Fruit fly (Drosophila melanogaster): ENCODE data around the gene sfl.

Gene sfl

dm6 chr3L:6497990-6498389 lies 2.5 kb downstream of the sfl start (continued):
- peak; percentile 67 for TF ChIP-seq abd-A (tag; optimal IDR thresholded peaks at IDR 0.05)
- TF ChIP-seq CG17361 (GFP tag; IDR thresholded peaks at IDR 0.05), result no peak
- no peak for TF ChIP-seq CG17612 (GFP tag; IDR thresholded peaks at IDR 0.05)
- no peak for TF ChIP-seq gsb (GFP tag; IDR thresholded peaks at IDR 0.05)
- TF ChIP-seq insv (GFP tag; optimal IDR thresholded peaks at IDR 0.05), result no peak
- peak; percentile 25; the same call in 1 of the 2 replicates for TF ChIP-seq chm (GFP tag; IDR thresholded peaks at IDR 0.05)
- TF ChIP-seq CrebB (tag; optimal IDR thresholded peaks at IDR 0.05), result no peak
- TF ChIP-seq vnd (GFP tag; IDR thresholded peaks at IDR 0.05; ENCODE audit: partially characterized antibody), result no peak
- TF ChIP-seq wor (GFP tag; IDR thresholded peaks at IDR 0.05), result no peak
- no peak for TF ChIP-seq CG31388 (GFP tag; optimal IDR thresholded peaks at IDR 0.05)
- TF ChIP-seq fd3F (GFP tag; optimal IDR thresholded peaks at IDR 0.05), result no peak
- TF ChIP-seq prd (optimal IDR thresholded peaks at IDR 0.05), result no peak
- TF ChIP-seq prd (GFP tag; IDR thresholded peaks at IDR 0.05), result no peak
- peak; percentile 23; the same call in 1 of the 3 replicates for TF ChIP-seq ci (GFP tag; IDR thresholded peaks at IDR 0.05)
- peak; percentile 23 for TF ChIP-seq sens (GFP tag)
- no peak for TF ChIP-seq CG10543 (GFP tag; optimal IDR thresholded peaks at IDR 0.05)
- TF ChIP-seq CG18262 (tag; optimal IDR thresholded peaks at IDR 0.05), result no peak
- TF ChIP-seq oc (tag; optimal IDR thresholded peaks at IDR 0.05), result peak; percentile 32
- no peak for TF ChIP-seq NfI (GFP tag; optimal IDR thresholded peaks at IDR 0.05)
- no peak for TF ChIP-seq tll (GFP tag; optimal IDR thresholded peaks at IDR 0.05)
- TF ChIP-seq pita (GFP tag; optimal IDR thresholded peaks at IDR 0.05), result no peak
- no peak for TF ChIP-seq Dek (tag; optimal IDR thresholded peaks at IDR 0.05)
- TF ChIP-seq CkIIα-i1 (GFP tag; IDR thresholded peaks at IDR 0.05), result no peak
- TF ChIP-seq Poxn (GFP tag; IDR thresholded peaks at IDR 0.05), result no peak
- no peak for TF ChIP-seq Hey (tag; optimal IDR thresholded peaks at IDR 0.05)
- TF ChIP-seq E2f2 (GFP tag; IDR thresholded peaks at IDR 0.05), result no peak
- no peak for TF ChIP-seq CG33213 (GFP tag; optimal IDR thresholded peaks at IDR 0.05)
- TF ChIP-seq CG7928 (GFP tag; optimal IDR thresholded peaks at IDR 0.05), result no peak
- no peak for TF ChIP-seq CG14860 (GFP tag; IDR thresholded peaks at IDR 0.05; ENCODE audit: partially characterized antibody)
- no peak for TF ChIP-seq Blimp-1 (GFP tag; optimal IDR thresholded peaks at IDR 0.05)
- no peak for TF ChIP-seq GATAe (GFP tag; conservative IDR thresholded peaks at IDR 0.05)
- no peak for TF ChIP-seq slbo (GFP tag; IDR thresholded peaks at IDR 0.05)
- TF ChIP-seq sd (tag; optimal IDR thresholded peaks at IDR 0.05), result peak; percentile 97
- TF ChIP-seq CG4820 (GFP tag; optimal IDR thresholded peaks at IDR 0.05), result no peak
- TF ChIP-seq CG12071 (GFP tag; optimal IDR thresholded peaks at IDR 0.05), result no peak
- TF ChIP-seq dm (GFP tag; optimal IDR thresholded peaks at IDR 0.05), result no peak
- no peak for TF ChIP-seq ham (GFP tag; IDR thresholded peaks at IDR 0.05)
- no peak for TF ChIP-seq onecut (GFP tag; IDR thresholded peaks at IDR 0.05)
- no peak for TF ChIP-seq corto (GFP tag; optimal IDR thresholded peaks at IDR 0.05)
- no peak for TF ChIP-seq CG8478 (optimal IDR thresholded peaks at IDR 0.05)
- no peak for TF ChIP-seq Rx (GFP tag; IDR thresholded peaks at IDR 0.05)
- no peak for TF ChIP-seq bigmax (GFP tag; optimal IDR thresholded peaks at IDR 0.05)
- peak; percentile 77 for TF ChIP-seq sqz (GFP tag; optimal IDR thresholded peaks at IDR 0.05)
- TF ChIP-seq CG12219 (GFP tag; optimal IDR thresholded peaks at IDR 0.05), result no peak
- no peak for TF ChIP-seq CG3163 (GFP tag; optimal IDR thresholded peaks at IDR 0.05)
- TF ChIP-seq CG31441 (GFP tag; IDR thresholded peaks at IDR 0.05), result no peak
- no peak for TF ChIP-seq Ravus (GFP tag; IDR thresholded peaks at IDR 0.05)
- peak; percentile 38 for TF ChIP-seq run (tag; optimal IDR thresholded peaks at IDR 0.05)
- no peak for TF ChIP-seq Doc2 (GFP tag; IDR thresholded peaks at IDR 0.05)
- TF ChIP-seq Oli (tag; optimal IDR thresholded peaks at IDR 0.05), result no peak
- no peak for TF ChIP-seq ind (GFP tag; optimal IDR thresholded peaks at IDR 0.05)
- no peak for TF ChIP-seq disco-r (GFP tag; optimal IDR thresholded peaks at IDR 0.05)
- TF ChIP-seq ap (GFP tag; IDR thresholded peaks at IDR 0.05), result no peak
